Worm (Caenorhabditis elegans): Measurements from ENCODE around the gene cutl-17.

DNA sequence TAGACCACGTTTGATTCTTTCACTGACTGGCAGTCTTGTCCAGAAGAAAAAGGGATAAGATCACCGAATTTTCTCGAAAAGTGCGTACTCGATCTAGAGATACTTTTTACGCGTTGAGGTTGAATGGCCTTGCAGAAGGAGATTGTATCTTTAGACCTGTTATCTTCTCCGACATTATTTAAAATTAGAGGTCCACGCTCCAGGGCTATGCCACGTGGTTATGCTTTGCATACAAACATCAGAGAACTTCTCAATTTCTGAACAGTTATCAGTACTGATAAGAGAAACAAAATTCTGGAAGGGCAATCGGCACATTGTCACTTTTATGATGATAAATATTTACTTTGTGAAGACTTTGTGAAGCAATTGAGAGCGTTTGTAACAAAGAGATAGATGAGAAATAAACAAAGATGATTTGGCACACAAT lies 15.2 kb downstream of the cutl-17 start:
- peak; percentile 30 for TF ChIP-seq snpc-3.4 (tag; optimal IDR thresholded peaks at IDR 0.05)
- no peak for TF ChIP-seq egl-18 (GFP tag; IDR thresholded peaks at IDR 0.05)
- TF ChIP-seq hmg-1.2 (GFP tag; IDR thresholded peaks at IDR 0.05): no peak
- no peak for TF ChIP-seq snpc-4 (GFP tag; optimal IDR thresholded peaks at IDR 0.05)
- TF ChIP-seq snpc-4 (tag; optimal IDR thresholded peaks at IDR 0.05): peak; percentile 18 to 83 (median 55)
- peak; percentile 11 for TF ChIP-seq unc-62 (GFP tag; optimal IDR thresholded peaks at IDR 0.05)
- 0 out of 2 replicates have a peak, but pooled peaks have one; percentile 11 for TF ChIP-seq cebp-2 (GFP tag; IDR thresholded peaks at IDR 0.05)
- TF ChIP-seq F10E7.11 (tag; optimal IDR thresholded peaks at IDR 0.05): no peak
